Worm (Caenorhabditis elegans) whole organism, midembryonic: Measurements from ENCODE around the gene msp-77.

Source experiments
- T22C8.4 ChIP-seq: fragments of 200-800 bp; sonication (Bioruptor generic); IDR thresholded peaks from 2 replicates; pipeline ENCODE4 v1.3.6; 2022; ENCODE audit warnings: missing genetic modification characterization, missing compliant biosample characterization
- cog-1 ChIP-seq: sonication (generic microtip); optimal IDR thresholded peaks from 2 replicates; lab custom pipeline; 2016; ENCODE audit warnings: missing genetic modification characterization, missing compliant biosample characterization
- flt-1 ChIP-seq: fragments of 200-800 bp; sonication (Bioruptor generic); IDR thresholded peaks from 2 replicates; pipeline ENCODE4 v1.3.6; 2022; ENCODE audit warnings: missing genetic modification characterization, missing compliant biosample characterization
- klf-2 ChIP-seq: fragments of 200-800 bp; sonication (Bioruptor generic); conservative IDR thresholded peaks from 2 replicates; pipeline ENCODE4 v1.3.6; 2022; ENCODE audit warnings: missing genetic modification reagents, missing genetic modification characterization, missing compliant biosample characterization
- med-1 ChIP-seq: sonication (generic microtip); optimal IDR thresholded peaks from 2 replicates; lab custom pipeline; 2017; ENCODE audit warnings: missing genetic modification characterization, mild to moderate bottlenecking, missing compliant biosample characterization, antibody characterized with exemption, missing genetic modification reagents; ENCODE audit not compliant: insufficient read depth
- ref-1 ChIP-seq: fragments of 200-800 bp; sonication (Bioruptor generic); conservative IDR thresholded peaks from 2 replicates; pipeline ENCODE4 v1.3.6; 2022; ENCODE audit warnings: missing genetic modification reagents, missing genetic modification characterization, missing compliant biosample characterization
- tab-1 ChIP-seq: fragments of 200-800 bp; sonication (Bioruptor generic); IDR thresholded peaks from 2 replicates; pipeline ENCODE4 v1.3.6; 2022; ENCODE audit warnings: missing genetic modification characterization, missing compliant biosample characterization
- ztf-23 ChIP-seq: fragments of 200-800 bp; sonication (Bioruptor generic); IDR thresholded peaks from 2 replicates; pipeline ENCODE4 v1.3.6; 2022; ENCODE audit warnings: missing genetic modification reagents, missing genetic modification characterization, missing compliant biosample characterization
- ztf-29 ChIP-seq: fragments of 200-800 bp; sonication (Bioruptor generic); IDR thresholded peaks from 2 replicates; pipeline ENCODE4 v1.3.6; 2022; ENCODE audit warnings: missing genetic modification reagents, missing genetic modification characterization, missing compliant biosample characterization

The msp-77 gene

DNA sequence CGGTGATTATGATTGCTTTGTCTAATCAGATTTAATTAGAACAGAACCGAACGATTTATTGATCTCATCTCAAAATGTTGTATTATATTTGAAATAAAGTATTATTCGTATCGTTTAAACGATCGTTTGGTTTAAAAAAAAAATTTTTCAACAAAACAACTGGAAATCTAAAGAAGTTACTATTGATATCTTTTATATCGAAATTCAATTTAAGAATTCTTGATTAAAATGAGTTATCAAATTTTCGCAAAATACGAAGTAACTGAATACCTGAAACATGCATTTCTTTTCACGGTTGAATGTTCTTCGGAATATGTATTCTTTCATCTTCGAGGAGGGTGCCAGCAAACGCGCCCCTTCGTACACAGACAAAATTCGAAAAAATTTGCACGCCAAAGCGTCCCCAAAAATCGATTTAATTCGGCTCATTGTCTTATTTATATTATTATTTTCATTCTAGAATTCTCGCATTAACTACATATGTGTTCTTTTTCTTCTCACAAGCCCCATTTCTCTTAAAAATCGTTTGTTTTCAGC is 36.4 kb upstream of the msp-77 start, which contains the start of gene npp-1:
Gene npp-1, plus strand, starts transcription at position 537 of the 537 bp plus-strand sequence.
- TF ChIP-seq ztf-23 (GFP tag; lab: Robert Waterston, UW) (no peak), med-1 (GFP tag; lab: Kevin White, UChicago) (no peak), tab-1 (no peak), ref-1 (GFP tag; lab: Robert Waterston, UW) (no peak)

DNA sequence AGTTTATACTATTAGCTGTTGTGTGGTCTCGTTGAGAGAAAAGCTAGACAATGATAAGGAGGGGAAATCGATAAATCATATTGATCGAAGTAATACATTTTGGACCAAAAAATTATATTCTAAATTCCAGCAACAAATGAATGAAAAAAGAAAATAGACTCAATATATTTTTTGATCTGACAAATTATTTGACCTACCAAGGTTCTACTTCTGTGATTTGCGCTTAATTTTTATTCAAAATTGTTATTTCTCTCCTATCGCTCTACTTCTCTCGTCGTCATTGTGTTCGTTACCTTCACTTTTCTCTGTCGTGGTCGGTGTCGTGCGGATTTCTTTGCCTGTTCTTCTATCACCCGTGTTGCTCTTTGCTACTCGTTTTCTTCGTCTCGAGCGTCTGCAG is 35.5 kb upstream of the msp-77 start:
- TF ChIP-seq ztf-29 (GFP tag; lab: Robert Waterston, UW): no peak
- TF ChIP-seq ref-1 (GFP tag; lab: Robert Waterston, UW): no peak
- TF ChIP-seq klf-2: no peak
- no peak for TF ChIP-seq tab-1
- TF ChIP-seq flt-1 (GFP tag; lab: Robert Waterston, UW): no peak
- no peak for TF ChIP-seq med-1 (GFP tag; lab: Kevin White, UChicago)
- TF ChIP-seq cog-1 (tag; lab: Kevin White, UChicago): no peak
- TF ChIP-seq T22C8.4: no peak
- no peak for TF ChIP-seq ztf-23 (GFP tag; lab: Robert Waterston, UW)

DNA sequence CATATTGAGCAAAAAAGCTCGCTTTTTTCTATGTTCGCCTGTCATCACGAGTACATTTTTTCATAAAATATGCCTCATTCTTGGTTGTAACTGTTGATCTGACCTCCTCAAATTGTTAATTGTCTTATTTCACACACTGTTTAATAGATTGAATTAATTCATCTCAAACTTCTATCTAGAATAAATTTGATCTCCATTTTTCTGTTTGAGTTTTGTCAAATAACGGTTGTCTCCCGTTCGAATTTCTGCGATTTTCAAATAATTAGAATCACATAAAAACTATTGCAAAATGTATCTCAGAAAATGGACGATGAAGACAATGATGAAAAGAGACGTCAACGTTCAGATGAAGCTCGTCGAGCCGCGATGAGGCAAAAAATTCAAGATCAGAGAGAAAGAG is 32.5 kb upstream of the msp-77 start, which contains the start of gene K07F5.14:
Gene K07F5.14, plus strand, starts transcription at position 301 of the 400 bp plus-strand sequence.
- no peak for TF ChIP-seq klf-2
- TF ChIP-seq T22C8.4: no peak
- no peak for TF ChIP-seq ztf-23 (GFP tag; lab: Robert Waterston, UW)
- TF ChIP-seq flt-1 (GFP tag; lab: Robert Waterston, UW): no peak
- no peak for TF ChIP-seq med-1 (GFP tag; lab: Kevin White, UChicago)
- no peak for TF ChIP-seq cog-1 (tag; lab: Kevin White, UChicago)
- TF ChIP-seq ref-1 (GFP tag; lab: Robert Waterston, UW): no peak
- TF ChIP-seq ztf-29 (GFP tag; lab: Robert Waterston, UW): no peak
- TF ChIP-seq tab-1: no peak

DNA sequence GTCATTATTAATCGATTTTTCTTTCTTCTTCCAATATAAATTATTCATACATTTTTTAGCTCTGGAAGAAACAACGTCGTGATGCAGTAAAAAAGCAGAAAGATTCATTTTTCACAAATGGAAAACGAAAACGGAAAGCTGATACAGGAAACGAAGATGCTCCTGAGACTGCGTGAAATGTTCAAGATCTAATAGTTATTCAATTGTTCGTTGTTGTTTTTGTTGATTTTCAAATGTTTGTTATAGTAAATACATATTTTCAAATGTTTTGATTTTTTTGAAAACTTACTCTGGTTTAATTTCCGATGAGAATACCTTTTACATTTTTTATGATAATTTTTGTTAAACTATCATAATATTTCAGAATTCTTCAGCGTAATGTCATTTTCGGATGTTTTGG is 30.6 kb upstream of the msp-77 start, which contains the start of gene K07F5.16:
Gene K07F5.16, plus strand, starts transcription at position 301 of the 400 bp plus-strand sequence.
- no peak for TF ChIP-seq T22C8.4
- no peak for TF ChIP-seq ztf-23 (GFP tag; lab: Robert Waterston, UW)
- TF ChIP-seq ztf-29 (GFP tag; lab: Robert Waterston, UW): no peak
- TF ChIP-seq med-1 (GFP tag; lab: Kevin White, UChicago): no peak
- no peak for TF ChIP-seq cog-1 (tag; lab: Kevin White, UChicago)
- TF ChIP-seq tab-1: no peak
- no peak for TF ChIP-seq ref-1 (GFP tag; lab: Robert Waterston, UW)
- no peak for TF ChIP-seq flt-1 (GFP tag; lab: Robert Waterston, UW)
- TF ChIP-seq klf-2: no peak

DNA sequence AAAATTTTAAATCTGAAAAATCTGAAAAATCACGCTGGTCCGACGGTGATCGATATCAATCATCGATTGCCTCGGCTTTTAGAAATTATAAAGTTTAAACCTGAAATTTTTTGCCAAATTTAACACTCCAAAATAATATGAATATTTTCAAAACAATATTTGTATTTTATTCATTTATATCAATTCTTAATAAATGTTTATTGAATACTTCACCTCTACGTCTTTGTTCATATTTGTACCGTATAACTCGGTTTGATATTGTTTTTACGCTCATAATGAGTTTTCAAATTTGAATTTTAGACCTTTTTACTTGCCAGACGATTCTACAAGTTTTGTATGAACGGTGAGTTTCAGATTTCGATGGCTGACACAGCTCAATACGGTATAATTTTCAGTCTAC is 29.7 kb upstream of the msp-77 start, which contains the start of the genes K07F5.15 and K07F5.22:
Gene K07F5.15, plus strand, starts transcription at position 301 of the 400 bp plus-strand sequence.
Gene K07F5.22, plus strand, starts transcription at position 301 of the 400 bp plus-strand sequence.
- TF ChIP-seq T22C8.4 (no peak), ztf-29 (GFP tag; lab: Robert Waterston, UW) (no peak), klf-2 (no peak), tab-1 (no peak), ztf-23 (GFP tag; lab: Robert Waterston, UW) (no peak), med-1 (GFP tag; lab: Kevin White, UChicago) (no peak), flt-1 (GFP tag; lab: Robert Waterston, UW) (no peak), ref-1 (GFP tag; lab: Robert Waterston, UW) (no peak)

DNA sequence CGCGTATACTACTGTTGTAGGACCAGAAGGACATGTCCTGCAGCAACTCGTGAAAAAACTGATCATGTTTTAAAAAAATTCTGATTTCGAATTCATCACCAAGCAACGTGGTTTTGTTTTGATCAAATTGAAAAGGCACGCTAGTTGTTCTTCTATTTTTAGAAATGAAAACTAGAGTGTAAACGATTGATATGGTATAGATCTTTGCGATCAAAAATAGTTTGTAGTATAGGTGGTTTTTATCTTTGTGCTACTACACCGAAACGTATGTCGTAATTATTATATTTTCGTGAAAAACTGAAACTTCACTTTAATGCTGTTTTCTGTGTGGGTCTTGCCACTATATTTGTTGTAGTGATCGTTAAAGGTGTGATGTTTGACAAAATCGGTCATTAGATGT is 27.6 kb upstream of the msp-77 start:
- TF ChIP-seq T22C8.4 (no peak), ref-1 (GFP tag; lab: Robert Waterston, UW) (no peak)

DNA sequence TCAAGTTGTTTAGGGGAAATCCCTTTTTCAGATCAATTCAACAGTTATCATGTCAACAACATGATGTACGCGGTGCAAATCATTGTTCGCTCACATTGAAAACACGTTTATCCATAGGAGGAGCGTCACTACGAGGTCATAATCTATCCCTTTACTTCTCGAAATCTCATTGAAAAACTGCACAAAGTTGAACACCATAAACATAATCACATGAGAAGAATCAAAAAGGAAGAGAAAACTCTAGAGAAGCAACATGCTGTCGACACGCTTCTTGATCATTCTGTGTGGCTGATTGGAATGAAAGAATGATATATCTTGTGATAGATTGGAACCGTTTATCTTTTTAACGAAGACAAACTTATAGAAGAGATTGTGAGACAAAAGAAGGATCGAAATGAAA is 26.5 kb upstream of the msp-77 start:
- no peak for TF ChIP-seq cog-1 (tag; lab: Kevin White, UChicago)
- no peak for TF ChIP-seq ztf-23 (GFP tag; lab: Robert Waterston, UW)
- no peak for TF ChIP-seq T22C8.4
- TF ChIP-seq ztf-29 (GFP tag; lab: Robert Waterston, UW): no peak
- TF ChIP-seq ref-1 (GFP tag; lab: Robert Waterston, UW): no peak
- TF ChIP-seq flt-1 (GFP tag; lab: Robert Waterston, UW): no peak
- TF ChIP-seq med-1 (GFP tag; lab: Kevin White, UChicago): no peak
- no peak for TF ChIP-seq tab-1
- no peak for TF ChIP-seq klf-2

DNA sequence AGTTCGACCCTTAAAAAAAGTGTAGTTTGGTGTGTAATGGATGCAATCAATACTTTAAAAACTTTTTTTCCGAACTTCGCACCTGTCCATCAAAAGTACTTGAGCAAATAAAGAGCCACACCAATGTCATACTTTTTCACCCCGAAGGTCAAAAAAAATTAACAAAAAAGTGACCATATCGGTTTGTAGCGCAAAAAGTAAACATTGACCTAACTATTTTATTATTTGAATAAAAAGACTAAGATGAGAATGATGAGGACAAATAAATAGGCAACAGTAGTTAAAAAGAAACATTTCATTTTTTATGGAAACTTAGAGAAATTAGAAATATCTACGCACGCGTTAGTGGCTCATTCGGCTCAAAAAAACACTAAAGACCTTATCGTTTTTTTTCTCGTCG is 25.1 kb upstream of the msp-77 start:
- TF ChIP-seq ref-1 (GFP tag; lab: Robert Waterston, UW) (no peak), flt-1 (GFP tag; lab: Robert Waterston, UW) (no peak), ztf-29 (GFP tag; lab: Robert Waterston, UW) (no peak), ztf-23 (GFP tag; lab: Robert Waterston, UW) (no peak), tab-1 (no peak), cog-1 (tag; lab: Kevin White, UChicago) (no peak), klf-2 (no peak), T22C8.4 (no peak), med-1 (GFP tag; lab: Kevin White, UChicago) (no peak)

DNA sequence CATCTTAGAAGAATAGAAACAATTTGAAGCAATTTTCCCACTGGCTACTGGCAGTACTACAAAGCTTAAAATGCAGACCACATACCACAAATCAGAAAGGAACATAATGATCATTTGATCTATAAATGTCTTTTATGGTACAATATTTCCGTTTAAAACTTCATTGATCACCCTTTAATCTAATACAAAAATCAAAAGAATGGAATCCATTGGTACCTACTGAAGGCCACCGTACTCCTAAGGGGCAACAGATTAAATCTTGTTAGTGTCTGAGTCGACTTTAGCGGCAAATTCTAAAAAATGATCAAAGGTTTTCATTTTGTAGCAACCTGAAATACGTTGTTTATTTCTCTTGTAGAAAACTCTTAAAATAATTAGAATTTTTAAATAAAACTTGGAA is 22.2 kb upstream of the msp-77 start:
- TF ChIP-seq ztf-23 (GFP tag; lab: Robert Waterston, UW): no peak
- no peak for TF ChIP-seq med-1 (GFP tag; lab: Kevin White, UChicago)
- TF ChIP-seq flt-1 (GFP tag; lab: Robert Waterston, UW): no peak
- TF ChIP-seq klf-2: no peak
- no peak for TF ChIP-seq ztf-29 (GFP tag; lab: Robert Waterston, UW)

DNA sequence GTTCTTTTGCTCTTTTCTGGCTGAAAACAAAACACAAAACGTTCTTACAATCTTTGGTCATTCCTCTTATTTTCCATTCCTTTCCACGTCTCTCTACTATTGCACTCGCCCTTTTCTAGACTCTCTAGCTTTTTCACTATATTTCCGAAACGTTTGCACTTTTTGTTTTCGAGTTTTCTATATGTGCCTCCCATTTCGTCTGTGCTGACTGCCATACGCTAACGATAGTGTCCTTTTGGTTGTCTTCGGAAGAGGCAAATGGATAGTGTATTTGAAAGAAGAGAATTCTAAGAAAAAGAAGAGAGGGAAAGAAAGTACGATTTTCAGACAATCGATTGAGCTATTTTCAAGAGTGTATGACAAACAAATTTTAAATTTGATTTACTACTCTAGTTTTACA is 21.6 kb upstream of the msp-77 start:
- TF ChIP-seq ref-1 (GFP tag; lab: Robert Waterston, UW) (no peak), tab-1 (no peak), med-1 (GFP tag; lab: Kevin White, UChicago) (no peak), flt-1 (GFP tag; lab: Robert Waterston, UW) (no peak), ztf-23 (GFP tag; lab: Robert Waterston, UW) (no peak), ztf-29 (GFP tag; lab: Robert Waterston, UW) (no peak)
